Fruit fly (Drosophila melanogaster) Kc167 (cell line): ENCODE data around the gene CG4995.

ENCODE experiments used
- Myc ChIP-seq: fragments of >200 bp; optimal IDR thresholded peaks from 2 replicates; lab custom pipeline; 2017; ENCODE audit warnings: missing external identifiers
- Sin3A ChIP-seq: fragments of >200 bp; optimal IDR thresholded peaks from 2 replicates; lab custom pipeline; 2018; ENCODE audit warnings: missing external identifiers
- h ChIP-seq: fragments of >200 bp; optimal IDR thresholded peaks from 3 replicates; lab custom pipeline; 2018; ENCODE audit warnings: missing external identifiers
- insv ChIP-seq: fragments of >200 bp; optimal IDR thresholded peaks from 3 replicates; lab custom pipeline; 2018; ENCODE audit warnings: missing external identifiers
- psq ChIP-seq: fragments of >200 bp; optimal IDR thresholded peaks from 2 replicates; lab custom pipeline; 2017; ENCODE audit warnings: missing external identifiers
- ttk ChIP-seq: sonication (Bioruptor generic); optimal IDR thresholded peaks from 2 replicates; lab custom pipeline; 2017; ENCODE audit warnings: missing external identifiers

Gene CG4995

dm6 chr2L:10342471-10342870 lies 20.2 kb downstream of the CG4995 start, which contains the start of gene Sps2:
Gene Sps2, plus strand, starts transcription at chr2L:10342594.
- no peak for TF ChIP-seq Sin3A
- no peak for TF ChIP-seq Myc (lab: Kevin White, UChicago)
- no peak for TF ChIP-seq insv (lab: Kevin White, UChicago)
- no peak for TF ChIP-seq h (lab: Kevin White, UChicago)
- no peak for TF ChIP-seq ttk
- no peak for TF ChIP-seq psq

- TF ChIP-seq Myc (lab: Kevin White, UChicago): no peak
- TF ChIP-seq Sin3A: no peak
- TF ChIP-seq psq: no peak
- TF ChIP-seq h (lab: Kevin White, UChicago): no peak
- TF ChIP-seq ttk: no peak
- TF ChIP-seq insv (lab: Kevin White, UChicago): no peak
Observed at dm6 chr2L:10344029-10344606, 21.8 kb downstream of the CG4995 start, which contains the start of gene Frmd5. Gene Frmd5, plus strand, starts transcription at chr2L:10344442.

- TF ChIP-seq psq (no peak), Myc (lab: Kevin White, UChicago) (no peak), ttk (no peak), insv (lab: Kevin White, UChicago) (no peak), h (lab: Kevin White, UChicago) (no peak), Sin3A (no peak)
Observed at dm6 chr2L:10351130-10351529, 28.9 kb downstream of the CG4995 start.

- TF ChIP-seq Myc (lab: Kevin White, UChicago): no peak
- no peak for TF ChIP-seq psq
- TF ChIP-seq h (lab: Kevin White, UChicago): no peak
- TF ChIP-seq ttk: no peak
- TF ChIP-seq Sin3A: no peak
- TF ChIP-seq insv (lab: Kevin White, UChicago): no peak
Observed at dm6 chr2L:10353871-10354270, 31.6 kb downstream of the CG4995 start, which contains the start of gene CG34367. Gene CG34367, minus strand, starts transcription at chr2L:10353905.

dm6 chr2L:10356508-10356907 lies 34.2 kb downstream of the CG4995 start, which contains the start of the genes CtsL4 and ClpP:
Gene CtsL4, minus strand, starts transcription at chr2L:10356597.
Gene ClpP, plus strand, starts transcription at chr2L:10356795.
- TF ChIP-seq Sin3A: no peak

- TF ChIP-seq insv (lab: Kevin White, UChicago) (no peak), Sin3A (no peak), Myc (lab: Kevin White, UChicago) (no peak), ttk (no peak), h (lab: Kevin White, UChicago) (no peak), psq (no peak)
Observed at dm6 chr2L:10362408-10363067, 40.3 kb downstream of the CG4995 start, which contains the start of the genes Cand1 and pim. Gene Cand1, minus strand, starts transcription at chr2L:10362707. Gene pim, plus strand, starts transcription at chr2L:10362989.

dm6 chr2L:10364229-10364628 lies 42.0 kb downstream of the CG4995 start, which contains the start of gene lft:
Gene lft, plus strand, starts transcription at chr2L:10364471.
- TF ChIP-seq Myc (lab: Kevin White, UChicago) (no peak), h (lab: Kevin White, UChicago) (no peak), insv (lab: Kevin White, UChicago) (no peak), Sin3A (no peak), psq (no peak), ttk (no peak)

dm6 chr2L:10366525-10366924 lies 44.2 kb downstream of the CG4995 start, which contains the start of gene CG5056:
Gene CG5056, plus strand, starts transcription at chr2L:10366692.
- TF ChIP-seq h (lab: Kevin White, UChicago): no peak

- no peak for TF ChIP-seq psq
- no peak for TF ChIP-seq Myc (lab: Kevin White, UChicago)
- no peak for TF ChIP-seq Sin3A
- no peak for TF ChIP-seq h (lab: Kevin White, UChicago)
- no peak for TF ChIP-seq ttk
- no peak for TF ChIP-seq insv (lab: Kevin White, UChicago)
Observed at dm6 chr2L:10372297-10372696, 50.0 kb downstream of the CG4995 start.

dm6 chr2L:10373605-10374269 lies 51.5 kb downstream of the CG4995 start, which contains the start of gene rho-5:
Gene rho-5, minus strand, starts transcription at chr2L:10373900.
- TF ChIP-seq Sin3A: no peak
- no peak for TF ChIP-seq insv (lab: Kevin White, UChicago)
- no peak for TF ChIP-seq h (lab: Kevin White, UChicago)
- no peak for TF ChIP-seq Myc (lab: Kevin White, UChicago)
- TF ChIP-seq psq: no peak
- no peak for TF ChIP-seq ttk
